Fruit fly (Drosophila melanogaster): ENCODE measurements around the gene Trs33.
A peak's percentile ranks its signal among the peaks of the same experiment; 100 is the strongest.

The Trs33 gene

DNA sequence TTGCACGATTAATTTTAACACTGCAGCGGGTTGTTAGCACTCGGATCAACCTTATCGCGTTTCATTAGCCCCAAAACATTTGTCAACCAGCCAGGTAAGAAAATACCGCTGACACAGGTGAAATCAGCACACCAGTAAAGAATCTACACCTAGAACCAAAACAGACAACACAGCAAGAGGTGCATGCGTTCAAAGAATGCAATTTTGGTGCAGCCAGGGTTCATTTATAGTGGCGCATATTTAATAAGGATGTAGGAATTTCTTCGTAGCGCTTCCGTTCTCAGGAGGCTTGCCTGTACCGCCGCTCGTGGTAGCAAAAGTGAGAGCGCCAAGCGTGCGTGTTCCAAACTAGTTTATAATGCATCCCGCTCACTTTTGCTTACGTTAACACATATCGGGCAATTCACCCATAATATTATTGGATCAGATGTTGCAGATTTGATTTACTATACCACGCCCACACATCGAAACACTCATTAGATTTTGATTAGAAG, 8.3 kb downstream of the Trs33 start (continued):
- TF ChIP-seq svp (GFP tag), result peak; percentile 71
- no peak for TF ChIP-seq CG8632 (GFP tag; optimal IDR thresholded peaks at IDR 0.05)
- TF ChIP-seq CG11902 (GFP tag; optimal IDR thresholded peaks at IDR 0.05), result no peak
- TF ChIP-seq net (GFP tag; optimal IDR thresholded peaks at IDR 0.05), result no peak
- TF ChIP-seq CG3919 (GFP tag; optimal IDR thresholded peaks at IDR 0.05), result no peak
- TF ChIP-seq CG6276 (GFP tag; optimal IDR thresholded peaks at IDR 0.05), result no peak
- no peak for TF ChIP-seq Smox (GFP tag; optimal IDR thresholded peaks at IDR 0.05)
- no peak for TF ChIP-seq Ets96B (tag; optimal IDR thresholded peaks at IDR 0.05)
- TF ChIP-seq Sox15 (GFP tag; optimal IDR thresholded peaks at IDR 0.05), result no peak
- no peak for TF ChIP-seq CG6792 (GFP tag; optimal IDR thresholded peaks at IDR 0.05)
- TF ChIP-seq Hr38 (GFP tag; optimal IDR thresholded peaks at IDR 0.05), result no peak
- no peak for TF ChIP-seq CG34406 (GFP tag; optimal IDR thresholded peaks at IDR 0.05)
- peak; percentile 11 for TF ChIP-seq CG31627 (GFP tag; optimal IDR thresholded peaks at IDR 0.05)
- TF ChIP-seq Gug (GFP tag; IDR thresholded peaks at IDR 0.05), result peak; percentile 36; the same call in 1 of the 2 replicates
- TF ChIP-seq fd85E (GFP tag; optimal IDR thresholded peaks at IDR 0.05), result no peak
- TF ChIP-seq CG6163 (GFP tag; IDR thresholded peaks at IDR 0.05), result no peak
- no peak for TF ChIP-seq CG6854 (GFP tag; optimal IDR thresholded peaks at IDR 0.05)
- no peak for TF ChIP-seq fd59A (GFP tag; optimal IDR thresholded peaks at IDR 0.05)
- TF ChIP-seq achi (GFP tag; optimal IDR thresholded peaks at IDR 0.05), result no peak

DNA sequence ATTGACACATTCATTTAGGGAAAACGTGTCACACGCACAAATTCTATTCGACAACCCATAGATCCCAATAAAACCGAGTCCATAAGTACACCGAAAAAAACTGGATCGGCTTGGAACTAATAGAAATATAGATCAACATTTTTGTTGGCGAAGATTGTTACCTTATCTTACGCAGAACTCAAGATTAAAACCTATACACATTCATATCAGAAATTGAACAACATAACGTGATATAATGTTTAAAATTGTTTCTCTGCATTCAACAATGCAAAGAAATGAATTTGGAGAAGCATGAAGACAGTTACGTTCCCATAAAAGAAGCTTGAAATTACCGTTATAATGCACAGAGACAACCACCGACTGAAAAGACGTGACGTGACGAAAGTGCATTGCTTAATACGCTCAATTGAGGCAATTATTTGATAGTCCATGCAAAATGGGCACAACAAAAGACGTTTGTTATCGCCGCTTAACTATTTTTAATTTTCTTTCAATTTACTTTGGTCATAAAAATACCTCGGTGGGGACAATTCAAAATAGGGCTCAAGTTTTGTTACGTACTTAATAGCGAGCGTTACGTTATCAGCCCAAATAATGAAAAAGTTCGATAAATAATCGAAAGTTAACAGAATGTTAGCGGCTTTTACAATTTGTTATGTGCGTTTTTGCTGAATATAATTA, 10.6 kb downstream of the Trs33 start, which contains the start of gene SerRS-m:
Gene SerRS-m (plus strand): TSS at position 616 of the 681 bp plus-strand sequence.
- peak; percentile 2 for TF ChIP-seq esn (GFP tag; optimal IDR thresholded peaks at IDR 0.05)
- no peak for TF ChIP-seq dac (GFP tag; optimal IDR thresholded peaks at IDR 0.05)

DNA sequence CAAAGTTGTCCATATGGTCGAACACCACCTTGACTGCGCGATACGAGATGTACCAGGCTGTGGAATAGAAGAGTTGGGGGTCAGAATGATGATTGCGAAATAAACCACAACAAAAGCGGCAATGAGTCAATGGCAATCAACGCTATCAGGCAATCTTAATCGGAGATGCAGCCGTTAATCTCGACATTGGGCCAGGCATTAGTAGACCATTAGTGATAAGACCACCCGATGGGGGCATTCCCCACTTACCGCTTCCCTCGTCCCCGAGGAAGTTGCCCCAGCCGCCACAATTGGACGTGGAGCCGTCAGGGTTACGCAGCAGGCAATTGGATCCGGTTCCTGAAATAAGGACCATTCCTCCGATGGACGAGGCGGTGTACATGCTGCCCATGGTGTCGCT, 11.7 kb downstream of the Trs33 start:
- TF ChIP-seq Eip78C (GFP tag), result no peak
- TF ChIP-seq Sox102F (GFP tag; optimal IDR thresholded peaks at IDR 0.05), result no peak
- TF ChIP-seq svp (GFP tag), result no peak
- TF ChIP-seq Blimp-1 (GFP tag; optimal IDR thresholded peaks at IDR 0.05), result no peak
- no peak for TF ChIP-seq topi (GFP tag; optimal IDR thresholded peaks at IDR 0.05)
- TF ChIP-seq eg (GFP tag; IDR thresholded peaks at IDR 0.05), result no peak
- no peak for TF ChIP-seq CG9139 (GFP tag; optimal IDR thresholded peaks at IDR 0.05)
- TF ChIP-seq CG32006 (GFP tag; optimal IDR thresholded peaks at IDR 0.05), result no peak
- no peak for TF ChIP-seq Ets96B (tag; optimal IDR thresholded peaks at IDR 0.05)
- TF ChIP-seq CG7368 (GFP tag; optimal IDR thresholded peaks at IDR 0.05), result no peak
- TF ChIP-seq CG6276 (GFP tag; optimal IDR thresholded peaks at IDR 0.05), result no peak
- TF ChIP-seq salr (GFP tag; optimal IDR thresholded peaks at IDR 0.05), result no peak

DNA sequence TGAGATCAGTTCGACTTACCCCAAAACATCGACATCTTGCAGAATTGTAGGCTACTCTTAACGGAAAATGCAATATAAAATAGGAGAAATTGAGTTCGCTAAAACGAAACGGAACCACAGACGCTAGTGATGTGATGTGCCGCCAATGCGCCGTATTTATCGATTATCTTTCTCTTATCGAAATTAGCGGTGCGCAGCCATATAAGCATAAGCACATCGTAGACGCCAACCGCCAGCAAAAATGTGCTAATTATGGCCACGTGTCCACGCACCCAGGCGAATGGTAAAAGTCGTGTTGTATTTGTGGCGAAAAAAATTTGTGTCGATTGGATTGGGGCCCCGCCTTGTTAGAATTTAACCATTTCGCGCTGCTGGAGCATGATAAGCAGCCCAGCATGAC, 17.8 kb downstream of the Trs33 start, which contains the start of the genes Fkbp39 and Cyfip:
Gene Fkbp39 (minus strand): TSS at position 140 of the 400 bp plus-strand sequence.
Gene Cyfip (plus strand): TSS at position 273 of the 400 bp plus-strand sequence.
- no peak for TF ChIP-seq Sox15 (GFP tag; optimal IDR thresholded peaks at IDR 0.05)
- TF ChIP-seq topi (GFP tag; optimal IDR thresholded peaks at IDR 0.05), result no peak
- no peak for TF ChIP-seq Met (GFP tag; optimal IDR thresholded peaks at IDR 0.05)
- TF ChIP-seq Hr4 (GFP tag; optimal IDR thresholded peaks at IDR 0.05), result no peak
- peak; percentile 95 for TF ChIP-seq CG1621 (tag; optimal IDR thresholded peaks at IDR 0.05)
- no peak for TF ChIP-seq CG32006 (GFP tag; optimal IDR thresholded peaks at IDR 0.05)
- TF ChIP-seq lz (GFP tag; optimal IDR thresholded peaks at IDR 0.05), result no peak
- no peak for TF ChIP-seq fd59A (GFP tag; optimal IDR thresholded peaks at IDR 0.05)
- no peak for TF ChIP-seq cyc (GFP tag; optimal IDR thresholded peaks at IDR 0.05)
- no peak for TF ChIP-seq CG8119 (GFP tag; IDR thresholded peaks at IDR 0.05)
- peak; percentile 13 for TF ChIP-seq CG31627 (GFP tag; optimal IDR thresholded peaks at IDR 0.05)
- TF ChIP-seq CG6808 (GFP tag; optimal IDR thresholded peaks at IDR 0.05), result no peak
- no peak for TF ChIP-seq CG10631 (GFP tag; optimal IDR thresholded peaks at IDR 0.05)
- no peak for TF ChIP-seq eg (GFP tag; IDR thresholded peaks at IDR 0.05)
- no peak for TF ChIP-seq fd85E (GFP tag; optimal IDR thresholded peaks at IDR 0.05)
- no peak for TF ChIP-seq Sox14 (GFP tag; optimal IDR thresholded peaks at IDR 0.05)
- no peak for TF ChIP-seq ss (GFP tag; optimal IDR thresholded peaks at IDR 0.05)
- no peak for TF ChIP-seq Hr38 (GFP tag; optimal IDR thresholded peaks at IDR 0.05)
- TF ChIP-seq Gug (GFP tag; IDR thresholded peaks at IDR 0.05), result no peak
- no peak for TF ChIP-seq spab (GFP tag; optimal IDR thresholded peaks at IDR 0.05)
- TF ChIP-seq Lpt (GFP tag; optimal IDR thresholded peaks at IDR 0.05), result no peak
- TF ChIP-seq CG4318 (GFP tag; optimal IDR thresholded peaks at IDR 0.05), result no peak
- no peak for TF ChIP-seq CG15336 (GFP tag; IDR thresholded peaks at IDR 0.05)
- TF ChIP-seq Eip75B (GFP tag; optimal IDR thresholded peaks at IDR 0.05), result no peak
- no peak for TF ChIP-seq CG8319 (GFP tag; optimal IDR thresholded peaks at IDR 0.05)
- no peak for TF ChIP-seq net (GFP tag; optimal IDR thresholded peaks at IDR 0.05)

Measured in whole organism, prepupa.